Fruit fly (Drosophila melanogaster) whole organism, embryonic: ENCODE data around the gene tra.

ENCODE experiments used
- Blimp-1 ChIP-seq: fragments of 200-800 bp; sonication (Bioruptor generic); optimal IDR thresholded peaks from 3 replicates; lab custom pipeline; 2018; ENCODE audit warnings: missing biosample characterization, missing genetic modification characterization, mild to moderate bottlenecking, moderate library complexity, missing genetic modification reagents
- CG11696 ChIP-seq: fragments of 200-800 bp; sonication (Bioruptor generic); IDR thresholded peaks from 2 replicates; pipeline ENCODE4 v1.3.6; 2022; ENCODE audit warnings: missing biosample characterization, missing genetic modification characterization
- CG12155 ChIP-seq: fragments of 200-800 bp; sonication (Bioruptor generic); optimal IDR thresholded peaks from 3 replicates; lab custom pipeline; 2016; ENCODE audit warnings: missing biosample characterization, missing genetic modification characterization
- CG12391 ChIP-seq: fragments of 200-800 bp; sonication (Bioruptor generic); optimal IDR thresholded peaks from 3 replicates; lab custom pipeline; 2018; ENCODE audit warnings: missing biosample characterization, mild to moderate bottlenecking, missing genetic modification characterization, moderate library complexity
- CG14710 ChIP-seq: fragments of 200-800 bp; sonication (Bioruptor generic); optimal IDR thresholded peaks from 3 replicates; lab custom pipeline; 2019; ENCODE audit warnings: missing biosample characterization, mild to moderate bottlenecking, missing genetic modification characterization, moderate library complexity
- CG1603 ChIP-seq: fragments of 200-800 bp; sonication (Bioruptor generic); optimal IDR thresholded peaks from 2 replicates; lab custom pipeline; 2019; ENCODE audit warnings: missing biosample characterization, mild to moderate bottlenecking, missing genetic modification characterization, moderate library complexity
- CG17829 ChIP-seq: fragments of 200-800 bp; optimal IDR thresholded peaks from 2 replicates; lab custom pipeline; 2019; ENCODE audit warnings: missing biosample characterization, mild to moderate bottlenecking, missing genetic modification characterization, moderate library complexity
- CG17912 ChIP-seq: fragments of 200-800 bp; sonication (Bioruptor generic); optimal IDR thresholded peaks from 2 replicates; lab custom pipeline; 2018; ENCODE audit warnings: missing biosample characterization, mild to moderate bottlenecking, missing genetic modification characterization
- CG2712 ChIP-seq: fragments of 200-800 bp; optimal IDR thresholded peaks from 3 replicates; lab custom pipeline; 2019; ENCODE audit warnings: missing biosample characterization, mild to moderate bottlenecking, missing genetic modification characterization, moderate library complexity
- CG30403 ChIP-seq: fragments of 200-800 bp; sonication (Bioruptor generic); optimal IDR thresholded peaks from 3 replicates; lab custom pipeline; 2016; ENCODE audit warnings: missing biosample characterization, missing genetic modification characterization
- CG31441 ChIP-seq: fragments of 200-800 bp; sonication (Bioruptor generic); IDR thresholded peaks from 2 replicates; pipeline ENCODE4 v1.3.6; 2022; ENCODE audit warnings: missing biosample characterization, missing genetic modification characterization
- CG4820 ChIP-seq: fragments of 200-800 bp; sonication (Bioruptor generic); optimal IDR thresholded peaks from 3 replicates; lab custom pipeline; 2016; ENCODE audit warnings: missing biosample characterization, missing genetic modification characterization
- CG6272 ChIP-seq: fragments of 200-800 bp; sonication (Bioruptor generic); IDR thresholded peaks from 2 replicates; pipeline ENCODE4 v1.3.6; 2022; ENCODE audit warnings: missing biosample characterization, missing genetic modification characterization
- CG9932 ChIP-seq: fragments of 200-800 bp; sonication (Bioruptor generic); IDR thresholded peaks from 2 replicates; pipeline ENCODE4 v1.3.6; 2022; ENCODE audit warnings: missing biosample characterization, missing genetic modification characterization
- CTCF ChIP-seq: fragments of 200-800 bp; sonication (Bioruptor generic); optimal IDR thresholded peaks from 2 replicates; lab custom pipeline; 2017; ENCODE audit warnings: missing biosample characterization, mild to moderate bottlenecking, missing genetic modification characterization, moderate library complexity
- Dp ChIP-seq: fragments of 200-800 bp; sonication (Bioruptor generic); optimal IDR thresholded peaks from 2 replicates; lab custom pipeline; 2018; ENCODE audit warnings: missing biosample characterization, mild to moderate bottlenecking, missing genetic modification characterization, moderate library complexity
- E2f2 ChIP-seq: fragments of 200-800 bp; sonication (Bioruptor generic); IDR thresholded peaks from 2 replicates; pipeline ENCODE4 v1.3.6; 2022; ENCODE audit warnings: missing biosample characterization, missing genetic modification characterization
- Ets65A ChIP-seq: fragments of 200-800 bp; sonication (Bioruptor generic); peaks from one replicate; lab custom pipeline; 2016; ENCODE audit warnings: missing biosample characterization, missing genetic modification characterization
- Hmr ChIP-seq: fragments of 200-800 bp; sonication (Bioruptor generic); optimal IDR thresholded peaks from 3 replicates; lab custom pipeline; 2017; ENCODE audit warnings: mild to moderate bottlenecking, missing biosample characterization, missing genetic modification reagents, missing genetic modification characterization
- Hr51 ChIP-seq, 2 experiments: fragments of 200-800 bp; sonication (Bioruptor generic); optimal IDR thresholded peaks; 2 replicates in 1 of 2; 3 replicates in 1 of 2; lab custom pipeline; 2016 to 2018; ENCODE audit warnings: missing biosample characterization in 2 of 2, missing genetic modification characterization in 2 of 2, mild to moderate bottlenecking in 1 of 2, moderate library complexity in 1 of 2
- Med ChIP-seq: fragments of 200-800 bp; sonication (Bioruptor generic); peaks from one replicate; lab custom pipeline; 2016; ENCODE audit warnings: missing biosample characterization, missing genetic modification characterization, mild to moderate bottlenecking, inconsistent platforms, moderate library complexity
- NFAT ChIP-seq: fragments of 200-800 bp; sonication (Bioruptor generic); IDR thresholded peaks from 2 replicates; pipeline ENCODE4 v1.3.6; 2022; ENCODE audit warnings: missing biosample characterization, missing genetic modification characterization
- Xbp1 ChIP-seq: fragments of 200-800 bp; sonication (Bioruptor generic); optimal IDR thresholded peaks from 3 replicates; lab custom pipeline; 2016; ENCODE audit warnings: missing biosample characterization, mild to moderate bottlenecking, missing genetic modification characterization
- amos ChIP-seq: fragments of 200-800 bp; sonication (Bioruptor generic); IDR thresholded peaks from 2 replicates; pipeline ENCODE4 v1.3.6; 2022; ENCODE audit warnings: missing biosample characterization, missing genetic modification characterization; ENCODE audit not compliant: partially characterized antibody
- bab2 ChIP-seq: fragments of 200-800 bp; sonication (Bioruptor generic); optimal IDR thresholded peaks from 2 replicates; lab custom pipeline; 2016; ENCODE audit warnings: missing biosample characterization, missing genetic modification characterization
- bbx ChIP-seq: fragments of 200-800 bp; sonication (Bioruptor generic); IDR thresholded peaks from 2 replicates; pipeline ENCODE4 v1.3.6; 2022; ENCODE audit warnings: missing biosample characterization, missing genetic modification characterization; ENCODE audit not compliant: partially characterized antibody
- cas ChIP-seq: fragments of 200-800 bp; sonication (Bioruptor generic); IDR thresholded peaks from 2 replicates; pipeline ENCODE4 v1.3.6; 2022; ENCODE audit warnings: missing biosample characterization, missing genetic modification characterization
- ci ChIP-seq: fragments of 200-800 bp; sonication (Bioruptor generic); IDR thresholded peaks from 3 replicates; pipeline ENCODE4 v1.3.6; 2022; ENCODE audit warnings: missing biosample characterization, missing genetic modification characterization
- dmrt99B ChIP-seq: fragments of 200-800 bp; sonication (Bioruptor generic); optimal IDR thresholded peaks from 2 replicates; lab custom pipeline; 2018; ENCODE audit warnings: missing biosample characterization, mild to moderate bottlenecking, missing genetic modification characterization, moderate library complexity
- gcm ChIP-seq: fragments of 200-800 bp; sonication (Bioruptor generic); optimal IDR thresholded peaks from 2 replicates; lab custom pipeline; 2019; ENCODE audit warnings: missing biosample characterization, mild to moderate bottlenecking, missing genetic modification characterization, moderate library complexity
- gcm2 ChIP-seq: fragments of 200-800 bp; sonication (Bioruptor generic); optimal IDR thresholded peaks from 2 replicates; lab custom pipeline; 2016; ENCODE audit warnings: missing biosample characterization, missing genetic modification characterization
- gem ChIP-seq: fragments of 200-800 bp; sonication (Bioruptor generic); optimal IDR thresholded peaks from 2 replicates; lab custom pipeline; 2019; ENCODE audit warnings: missing biosample characterization, mild to moderate bottlenecking, missing genetic modification characterization, moderate library complexity
- grn ChIP-seq: fragments of 200-800 bp; sonication (Bioruptor generic); optimal IDR thresholded peaks from 3 replicates; lab custom pipeline; 2017; ENCODE audit warnings: missing biosample characterization, missing genetic modification characterization
- hkb ChIP-seq, 2 experiments: fragments of 200-800 bp in 1 of 2; fragments of >200 bp in 1 of 2; sonication (Bioruptor generic) in 1 of 2; IDR thresholded peaks in 1 of 2; optimal IDR thresholded peaks in 1 of 2; 2 replicates each; pipeline versions ENCODE4 v1.3.6 to Lab custom; 2017 to 2022; ENCODE audit warnings: missing biosample characterization in 1 of 2, missing genetic modification characterization in 1 of 2
- lmd ChIP-seq: fragments of 200-800 bp; sonication (Bioruptor generic); IDR thresholded peaks from 2 replicates; pipeline ENCODE4 v1.3.6; 2022; ENCODE audit warnings: missing biosample characterization, missing genetic modification characterization
- lola ChIP-seq, 3 experiments: fragments of >200 bp in 2 of 3; fragments of 200-800 bp in 1 of 3; sonication (Bioruptor generic) in 1 of 3; optimal IDR thresholded peaks; 2 replicates each; lab custom pipeline; 2017 to 2019; ENCODE audit warnings: missing biosample characterization in 3 of 3, missing genetic modification characterization in 3 of 3, mild to moderate bottlenecking in 1 of 3, moderate library complexity in 1 of 3
- pan ChIP-seq, 4 experiments: fragments of >200 bp in 3 of 4; fragments of 200-800 bp in 1 of 4; sonication (Bioruptor generic) in 1 of 4; optimal IDR thresholded peaks in 3 of 4; IDR thresholded peaks in 1 of 4; 2 replicates each; pipeline versions ENCODE4 v1.3.6 to Lab custom; 2017 to 2022; ENCODE audit warnings: missing biosample characterization in 2 of 4, missing genetic modification characterization in 2 of 4, mixed read lengths in 1 of 4
- prd ChIP-seq, 3 experiments: fragments of >200 bp in 2 of 3; fragments of 200-800 bp in 1 of 3; sonication (Bioruptor generic) in 1 of 3; optimal IDR thresholded peaks in 2 of 3; IDR thresholded peaks in 1 of 3; 2 replicates in 2 of 3; 3 replicates in 1 of 3; pipeline versions ENCODE4 v1.3.6 to Lab custom; 2017 to 2022; ENCODE audit warnings: missing biosample characterization in 1 of 3, missing genetic modification characterization in 1 of 3
- pum ChIP-seq: fragments of 200-800 bp; sonication (Bioruptor generic); optimal IDR thresholded peaks from 2 replicates; lab custom pipeline; 2016; ENCODE audit warnings: missing biosample characterization, missing genetic modification characterization
- scrt ChIP-seq: fragments of 200-800 bp; sonication (Bioruptor generic); optimal IDR thresholded peaks from 2 replicates; lab custom pipeline; 2018; ENCODE audit warnings: missing biosample characterization, mild to moderate bottlenecking, missing genetic modification characterization, moderate library complexity
- sens ChIP-seq: fragments of 200-800 bp; sonication (Bioruptor generic); peaks from one replicate; lab custom pipeline; 2016; ENCODE audit warnings: missing biosample characterization, missing genetic modification characterization
- sens-2 ChIP-seq: fragments of 200-800 bp; sonication (Bioruptor generic); IDR thresholded peaks from 2 replicates; pipeline ENCODE4 v1.3.6; 2022; ENCODE audit warnings: missing biosample characterization, missing genetic modification characterization
- slbo ChIP-seq: fragments of 200-800 bp; sonication (Bioruptor generic); IDR thresholded peaks from 2 replicates; pipeline ENCODE4 v1.3.6; 2022; ENCODE audit warnings: missing biosample characterization, missing genetic modification characterization
- sob ChIP-seq: fragments of 200-800 bp; sonication (Bioruptor generic); IDR thresholded peaks from 2 replicates; pipeline ENCODE4 v1.3.6; 2022; ENCODE audit warnings: missing biosample characterization, missing genetic modification characterization
- sqz ChIP-seq: fragments of 200-800 bp; sonication (Bioruptor generic); optimal IDR thresholded peaks from 3 replicates; lab custom pipeline; 2018; ENCODE audit warnings: missing biosample characterization, mild to moderate bottlenecking, missing genetic modification characterization
- tgo ChIP-seq: fragments of 200-800 bp; sonication (Bioruptor generic); IDR thresholded peaks from 3 replicates; pipeline ENCODE4 v1.3.6; 2022; ENCODE audit warnings: missing biosample characterization, missing genetic modification characterization
- unpg ChIP-seq: fragments of 200-800 bp; sonication (Bioruptor generic); optimal IDR thresholded peaks from 3 replicates; lab custom pipeline; 2018; ENCODE audit warnings: missing biosample characterization, mild to moderate bottlenecking, missing genetic modification characterization, moderate library complexity
- vvl ChIP-seq: fragments of 200-800 bp; sonication (Bioruptor generic); IDR thresholded peaks from 2 replicates; pipeline ENCODE4 v1.3.6; 2022; ENCODE audit warnings: missing biosample characterization, missing genetic modification characterization
- zen ChIP-seq: fragments of 200-800 bp; sonication (Bioruptor generic); optimal IDR thresholded peaks from 3 replicates; lab custom pipeline; 2018; ENCODE audit warnings: missing biosample characterization, mild to moderate bottlenecking, missing genetic modification characterization, moderate library complexity

The tra gene

DNA sequence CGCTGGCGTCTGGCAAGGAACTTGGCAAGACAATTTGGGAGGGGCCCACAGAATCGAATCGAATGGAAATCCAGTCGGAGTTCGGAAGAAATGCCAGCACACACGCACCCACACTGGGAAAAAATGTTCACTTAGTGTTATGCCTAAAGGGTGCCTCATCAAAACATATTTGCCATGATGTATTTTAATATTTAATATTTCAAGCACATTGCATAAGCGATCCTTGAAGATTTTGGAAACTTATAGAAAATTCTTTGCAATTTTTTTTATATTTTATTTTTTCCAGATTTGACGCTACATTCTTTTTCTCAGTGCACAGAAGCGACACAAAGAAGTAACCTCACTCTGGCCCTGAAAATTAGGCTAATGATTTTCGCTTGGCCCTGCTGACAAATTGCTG is 24.8 kb downstream of the tra start (continued):
- TF ChIP-seq lola (GFP tag; optimal IDR thresholded peaks at IDR 0.05; lab: Kevin White, UChicago) (peak in 1 of 3 experiments; percentile 21), CG4820 (GFP tag; lab: Kevin White, UChicago) (peak; percentile 14), ci (peak; percentile 31; the same call in 1 of the 3 replicates), gem (peak; percentile 30), gcm2 (GFP tag; lab: Kevin White, UChicago) (no peak), CG31441 (GFP tag; lab: Robert Waterston, UW) (0 out of 2 replicates have a peak, but pooled peaks have one; percentile 32), CG12391 (tag; lab: Kevin White, UChicago) (peak; percentile 29), CG14710 (peak; percentile 7), bab2 (GFP tag; lab: Kevin White, UChicago) (no peak), CG11696 (no peak), prd (optimal IDR thresholded peaks at IDR 0.05; lab: Kevin White, UChicago) (no peak), prd (GFP tag; IDR thresholded peaks at IDR 0.05; lab: Robert Waterston, UW) (peak; percentile 50; the same call in 2 of the 3 replicates), cas (GFP tag; lab: Robert Waterston, UW) (no peak), NFAT (GFP tag; lab: Robert Waterston, UW) (no peak), zen (tag; lab: Kevin White, UChicago) (peak; percentile 51), CG6272 (GFP tag; lab: Robert Waterston, UW) (no peak), Blimp-1 (GFP tag; lab: Kevin White, UChicago) (peak; percentile 19), lmd (GFP tag; lab: Robert Waterston, UW) (peak; percentile 32; the same call in 1 of the 2 replicates), sqz (GFP tag; lab: Kevin White, UChicago) (no peak), Xbp1 (GFP tag; lab: Kevin White, UChicago) (peak; percentile 14), grn (GFP tag; lab: Kevin White, UChicago) (no peak), scrt (GFP tag; lab: Kevin White, UChicago) (no peak), hkb (optimal IDR thresholded peaks at IDR 0.05; lab: Kevin White, UChicago) (no peak), hkb (GFP tag; IDR thresholded peaks at IDR 0.05; lab: Robert Waterston, UW) (peak; percentile 49; the same call in 1 of the 2 replicates), sens (GFP tag; lab: Kevin White, UChicago) (peak; percentile 68), Med (peak; percentile 70), dmrt99B (peak; percentile 7), CG2712 (tag; lab: Kevin White, UChicago) (peak; percentile 39), pan (optimal IDR thresholded peaks at IDR 0.05; lab: Kevin White, UChicago) (no peak), pan (GFP tag; optimal IDR thresholded peaks at IDR 0.05 in 1 of 2, IDR thresholded peaks at IDR 0.05 in 1 of 2) (peak in 1 of 2 experiments; percentile 25), Hr51 (GFP tag; optimal IDR thresholded peaks at IDR 0.05; lab: Kevin White, UChicago) (peak in 1 of 2 experiments; percentile 32), CG12155 (GFP tag; lab: Kevin White, UChicago) (no peak)

- peak; percentile 41; the same call in 1 of the 2 replicates for TF ChIP-seq slbo (GFP tag; lab: Robert Waterston, UW)
- TF ChIP-seq pum (GFP tag; lab: Kevin White, UChicago), result no peak
- TF ChIP-seq bbx, result peak; percentile 33; the same call in 1 of the 2 replicates
- peak; percentile 35 for TF ChIP-seq CG1603
- TF ChIP-seq Ets65A (GFP tag; lab: Kevin White, UChicago), result peak; percentile 15
- peak; percentile 3; the same call in 1 of the 2 replicates for TF ChIP-seq CG9932 (GFP tag; lab: Robert Waterston, UW)
- TF ChIP-seq tgo (GFP tag; lab: Robert Waterston, UW), result peak; percentile 29; the same call in 2 of the 3 replicates
- TF ChIP-seq Hmr (GFP tag; lab: Kevin White, UChicago), result peak; percentile 25
- TF ChIP-seq vvl (GFP tag; lab: Robert Waterston, UW), result 0 out of 2 replicates have a peak, but pooled peaks have one; percentile 6
- peak; percentile 54; the same call in 1 of the 2 replicates for TF ChIP-seq amos (GFP tag; lab: Robert Waterston, UW)
- peak; percentile 83 for TF ChIP-seq Dp (GFP tag; lab: Kevin White, UChicago)
- TF ChIP-seq sob (GFP tag; lab: Robert Waterston, UW), result 0 out of 2 replicates have a peak, but pooled peaks have one; percentile 15
- peak; percentile 92 for TF ChIP-seq E2f2 (GFP tag; lab: Robert Waterston, UW)
- TF ChIP-seq gcm (GFP tag; lab: Kevin White, UChicago), result no peak
- TF ChIP-seq CG17912 (GFP tag; lab: Kevin White, UChicago), result no peak
- no peak for TF ChIP-seq sens-2 (GFP tag; lab: Robert Waterston, UW)
- peak; percentile 95 for TF ChIP-seq CTCF (GFP tag; lab: Kevin White, UChicago)
- peak; percentile 1 for TF ChIP-seq unpg (GFP tag; lab: Kevin White, UChicago)
- peak; percentile 15 for TF ChIP-seq CG17829
- peak; percentile 23 for TF ChIP-seq CG30403 (GFP tag; lab: Kevin White, UChicago)
Measured at dm6 chr3L:16563361-16563760, 27.5 kb downstream of the tra start.
